Worm (Caenorhabditis elegans) whole organism, mixed stage, embryonic: Measurements from ENCODE around the gene T07A9.15.

Source experiments
- M03D4.4 ChIP-seq: sonication (generic microtip); optimal IDR thresholded peaks from 2 replicates; lab custom pipeline; 2017; ENCODE audit warnings: mild to moderate bottlenecking, missing genetic modification characterization, missing compliant biosample characterization
- bed-3 ChIP-seq: fragments of 200-800 bp; sonication (Bioruptor generic); optimal IDR thresholded peaks from 3 replicates; lab custom pipeline; 2018; ENCODE audit warnings: mild to moderate bottlenecking, missing genetic modification characterization, moderate library complexity, missing compliant biosample characterization
- blmp-1 ChIP-seq: fragments of 150-350 bp; optimal IDR thresholded peaks from 2 replicates; lab custom pipeline; 2014; ENCODE audit warnings: missing biosample characterization, missing genetic modification characterization
- ceh-39 ChIP-seq: fragments of 150-350 bp; optimal IDR thresholded peaks from 2 replicates; lab custom pipeline; 2014; ENCODE audit warnings: missing biosample characterization, missing genetic modification characterization
- ceh-43 ChIP-seq: fragments of 200-800 bp; sonication (Bioruptor generic); optimal IDR thresholded peaks from 2 replicates; lab custom pipeline; 2018; ENCODE audit warnings: mild to moderate bottlenecking, missing genetic modification characterization, moderate library complexity, missing compliant biosample characterization
- ceh-83 ChIP-seq: fragments of 200-800 bp; sonication (Bioruptor generic); optimal IDR thresholded peaks from 2 replicates; lab custom pipeline; 2018; ENCODE audit warnings: mild to moderate bottlenecking, missing genetic modification characterization, missing compliant biosample characterization
- ces-1 ChIP-seq: fragments of 150-350 bp; optimal IDR thresholded peaks from 2 replicates; lab custom pipeline; 2014; ENCODE audit warnings: missing biosample characterization, missing genetic modification reagents, missing genetic modification characterization
- cnd-1 ChIP-seq: fragments of 200-800 bp; sonication (Bioruptor generic); optimal IDR thresholded peaks from 2 replicates; lab custom pipeline; 2018; ENCODE audit warnings: mild to moderate bottlenecking, missing genetic modification characterization, missing compliant biosample characterization
- elt-1 ChIP-seq: sonication (generic microtip); optimal IDR thresholded peaks from 2 replicates; lab custom pipeline; 2017; ENCODE audit warnings: missing genetic modification characterization, mild to moderate bottlenecking, missing compliant biosample characterization, antibody characterized with exemption, moderate library complexity, borderline replicate concordance; ENCODE audit not compliant: insufficient read depth
- ham-2 ChIP-seq: fragments of 200-800 bp; sonication (Bioruptor generic); optimal IDR thresholded peaks from 2 replicates; lab custom pipeline; 2018; ENCODE audit warnings: mild to moderate bottlenecking, missing genetic modification characterization, missing compliant biosample characterization
- hlh-1 ChIP-seq: fragments of 150-350 bp; optimal IDR thresholded peaks from 2 replicates; lab custom pipeline; 2014; ENCODE audit warnings: missing biosample characterization, missing genetic modification reagents, missing genetic modification characterization
- lin-13 ChIP-seq: fragments of 150-350 bp; optimal IDR thresholded peaks from 2 replicates; lab custom pipeline; 2014; ENCODE audit warnings: missing biosample characterization, missing genetic modification characterization
- lsy-2 ChIP-seq: fragments of 150-350 bp; optimal IDR thresholded peaks from 2 replicates; lab custom pipeline; 2014; ENCODE audit warnings: missing biosample characterization, missing genetic modification characterization
- mab-5 ChIP-seq: fragments of 150-350 bp; optimal IDR thresholded peaks from 2 replicates; lab custom pipeline; 2014; ENCODE audit warnings: missing biosample characterization, missing genetic modification characterization
- mep-1 ChIP-seq: fragments of 150-350 bp; optimal IDR thresholded peaks from 2 replicates; lab custom pipeline; 2017; ENCODE audit warnings: missing biosample characterization, missing genetic modification reagents, missing genetic modification characterization, inconsistent platforms
- mls-2 ChIP-seq: sonication (generic microtip); optimal IDR thresholded peaks from 2 replicates; lab custom pipeline; 2016; ENCODE audit warnings: mild to moderate bottlenecking, missing genetic modification characterization, moderate library complexity, missing compliant biosample characterization
- nhr-12 ChIP-seq: fragments of 150-350 bp; optimal IDR thresholded peaks from 2 replicates; lab custom pipeline; 2014; ENCODE audit warnings: missing biosample characterization, missing genetic modification characterization
- nhr-2 ChIP-seq: fragments of 150-350 bp; optimal IDR thresholded peaks from 2 replicates; lab custom pipeline; 2014; ENCODE audit warnings: missing biosample characterization, missing genetic modification characterization
- nhr-237 ChIP-seq: fragments of 150-350 bp; optimal IDR thresholded peaks from 2 replicates; lab custom pipeline; 2014; ENCODE audit warnings: missing biosample characterization, missing genetic modification characterization
- nhr-28 ChIP-seq: fragments of 150-350 bp; optimal IDR thresholded peaks from 2 replicates; lab custom pipeline; 2014; ENCODE audit warnings: missing biosample characterization, missing genetic modification characterization
- nhr-76 ChIP-seq: sonication (generic microtip); optimal IDR thresholded peaks from 2 replicates; lab custom pipeline; 2017; ENCODE audit warnings: missing biosample characterization, missing genetic modification characterization
- pha-4 ChIP-seq: fragments of 150-350 bp; optimal IDR thresholded peaks from 2 replicates; lab custom pipeline; 2018; ENCODE audit warnings: missing biosample characterization, missing genetic modification reagents, missing genetic modification characterization
- snpc-4 ChIP-seq: fragments of 150-350 bp; optimal IDR thresholded peaks from 2 replicates; lab custom pipeline; 2014; ENCODE audit warnings: missing biosample characterization, missing genetic modification characterization
- unc-120 ChIP-seq: sonication (generic microtip); optimal IDR thresholded peaks from 2 replicates; lab custom pipeline; 2017; ENCODE audit warnings: missing genetic modification characterization, missing compliant biosample characterization; ENCODE audit not compliant: poor library complexity, severe bottlenecking
- unc-39 ChIP-seq: fragments of 150-350 bp; optimal IDR thresholded peaks from 2 replicates; lab custom pipeline; 2014; ENCODE audit warnings: missing biosample characterization, missing genetic modification characterization
- unc-62 ChIP-seq: fragments of 150-350 bp; optimal IDR thresholded peaks from 2 replicates; lab custom pipeline; 2014; ENCODE audit warnings: missing biosample characterization, missing genetic modification reagents, missing genetic modification characterization
- zip-8 ChIP-seq: fragments of 150-350 bp; optimal IDR thresholded peaks from 2 replicates; lab custom pipeline; 2014; ENCODE audit warnings: missing biosample characterization, missing genetic modification characterization
- ztf-11 ChIP-seq: fragments of 150-350 bp; optimal IDR thresholded peaks from 2 replicates; lab custom pipeline; 2014; ENCODE audit warnings: missing biosample characterization, missing genetic modification characterization

The T07A9.15 gene

ce11 chrIV:377791-378190 lies 15.6 kb downstream of the T07A9.15 start:
- no peak for TF ChIP-seq M03D4.4 (tag; lab: Kevin White, UChicago)
- no peak for TF ChIP-seq ztf-11 (tag; lab: Kevin White, UChicago)
- TF ChIP-seq nhr-12 = no peak
- TF ChIP-seq bed-3 (GFP tag; lab: Kevin White, UChicago) = no peak
- TF ChIP-seq ham-2 (GFP tag; lab: Kevin White, UChicago) = no peak
- no peak for TF ChIP-seq ceh-39 (tag; lab: Kevin White, UChicago)
- TF ChIP-seq ceh-43 (GFP tag; lab: Kevin White, UChicago) = no peak
- TF ChIP-seq nhr-2 (tag; lab: Kevin White, UChicago) = no peak
- no peak for TF ChIP-seq ces-1 (GFP tag; lab: Kevin White, UChicago)
- TF ChIP-seq lsy-2 = no peak
- TF ChIP-seq cnd-1 = no peak
- TF ChIP-seq ceh-83 (GFP tag; lab: Kevin White, UChicago) = no peak
- no peak for TF ChIP-seq mls-2 (tag; lab: Kevin White, UChicago)
- no peak for TF ChIP-seq unc-39 (tag; lab: Kevin White, UChicago)
- TF ChIP-seq hlh-1 = no peak
- TF ChIP-seq mep-1 = no peak
- TF ChIP-seq zip-8 (tag; lab: Kevin White, UChicago) = no peak
- TF ChIP-seq nhr-28 (tag; lab: Kevin White, UChicago) = no peak
- TF ChIP-seq unc-120 (tag; lab: Kevin White, UChicago) = no peak
- no peak for TF ChIP-seq snpc-4 (tag; lab: Kevin White, UChicago)

DNA sequence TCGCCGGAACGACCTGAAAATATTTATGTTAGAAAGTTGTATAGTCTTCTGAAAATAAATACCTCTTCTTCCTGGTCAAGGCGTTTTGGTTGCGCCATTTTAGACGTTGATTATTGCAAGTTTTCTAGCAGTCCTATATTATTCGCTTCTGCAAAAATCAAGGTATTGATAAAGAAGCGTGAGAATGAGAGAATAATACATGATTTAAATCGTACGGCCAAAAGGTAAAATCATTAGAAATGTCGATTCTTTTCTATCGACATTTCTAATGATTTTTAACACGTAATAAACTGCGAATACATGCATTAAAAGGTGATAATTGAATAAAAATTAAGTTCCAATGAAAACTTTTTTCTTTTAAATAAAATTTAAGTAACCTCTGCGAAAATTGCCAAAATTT lies 17.4 kb downstream of the T07A9.15 start, which contains the start of gene fln-1:
Gene fln-1 (minus strand): TSS at position 101 of the 400 bp plus-strand sequence.
- TF ChIP-seq nhr-237 (no peak), zip-8 (tag; lab: Kevin White, UChicago) (no peak), lsy-2 (no peak), ceh-83 (GFP tag; lab: Kevin White, UChicago) (no peak), pha-4 (tag; lab: Kevin White, UChicago) (no peak), elt-1 (tag; lab: Kevin White, UChicago) (no peak), mep-1 (no peak)
- TF ChIP-seq, all 35 proteins: peak for 0

ce11 chrIV:373963-374362 lies 19.4 kb downstream of the T07A9.15 start:
- TF ChIP-seq elt-1 (tag; lab: Kevin White, UChicago) = no peak
- no peak for TF ChIP-seq nhr-76 (tag; lab: Kevin White, UChicago)
- TF ChIP-seq zip-8 (tag; lab: Kevin White, UChicago) = no peak
- TF ChIP-seq pha-4 (tag; lab: Kevin White, UChicago) = no peak
- TF ChIP-seq mab-5 (tag; lab: Kevin White, UChicago) = no peak
- no peak for TF ChIP-seq unc-39 (tag; lab: Kevin White, UChicago)
- no peak for TF ChIP-seq lsy-2
- no peak for TF ChIP-seq ham-2 (GFP tag; lab: Kevin White, UChicago)
- no peak for TF ChIP-seq ces-1 (GFP tag; lab: Kevin White, UChicago)

- TF ChIP-seq ztf-11 (tag; lab: Kevin White, UChicago) = no peak
- TF ChIP-seq ceh-43 (GFP tag; lab: Kevin White, UChicago) = no peak
- peak; percentile 96 for TF ChIP-seq zip-8 (tag; lab: Kevin White, UChicago)
- TF ChIP-seq ceh-83 (GFP tag; lab: Kevin White, UChicago) = no peak
- peak; percentile 62 for TF ChIP-seq unc-120 (tag; lab: Kevin White, UChicago)
- TF ChIP-seq lsy-2 = peak; percentile 32
- no peak for TF ChIP-seq lin-13
- peak; percentile 70 for TF ChIP-seq ces-1 (GFP tag; lab: Kevin White, UChicago)
These were observed 21.1 kb downstream of the T07A9.15 start for ce11 chrIV:372146-372789.

- peak; percentile 9 for TF ChIP-seq mep-1
- TF ChIP-seq unc-120 (tag; lab: Kevin White, UChicago) = peak; percentile 46
- peak; percentile 55 for TF ChIP-seq unc-62
- peak; percentile 62 for TF ChIP-seq blmp-1 (tag; lab: Kevin White, UChicago)
- no peak for TF ChIP-seq ztf-11 (tag; lab: Kevin White, UChicago)
- peak; percentile 88 for TF ChIP-seq ces-1 (GFP tag; lab: Kevin White, UChicago)
- TF ChIP-seq ceh-43 (GFP tag; lab: Kevin White, UChicago) = no peak
These were observed 26.9 kb downstream of the T07A9.15 start for ce11 chrIV:366406-366805.
